Fruit fly (Drosophila melanogaster) whole organism, embryonic: Measurements from ENCODE around the gene CG31680.

Experiments
- ATbp ChIP-seq: fragments of 200-800 bp; sonication (Bioruptor generic); optimal IDR thresholded peaks from 2 replicates; lab custom pipeline; 2017; ENCODE audit warnings: missing biosample characterization, mild to moderate bottlenecking, missing genetic modification characterization, missing genetic modification reagents
- Blimp-1 ChIP-seq: fragments of 200-800 bp; sonication (Bioruptor generic); optimal IDR thresholded peaks from 3 replicates; lab custom pipeline; 2018; ENCODE audit warnings: missing biosample characterization, missing genetic modification characterization, mild to moderate bottlenecking, moderate library complexity, missing genetic modification reagents
- Bteb2 ChIP-seq: fragments of 200-800 bp; sonication (Bioruptor generic); optimal IDR thresholded peaks from 2 replicates; lab custom pipeline; 2016; ENCODE audit warnings: missing biosample characterization, missing genetic modification characterization
- CG10209 ChIP-seq: fragments of 200-800 bp; sonication (Bioruptor generic); optimal IDR thresholded peaks from 3 replicates; lab custom pipeline; 2017; ENCODE audit warnings: missing biosample characterization, mild to moderate bottlenecking, missing genetic modification characterization, missing genetic modification reagents
- CG11696 ChIP-seq: fragments of 200-800 bp; sonication (Bioruptor generic); IDR thresholded peaks from 2 replicates; pipeline ENCODE4 v1.3.6; 2022; ENCODE audit warnings: missing biosample characterization, missing genetic modification characterization
- CG12155 ChIP-seq: fragments of 200-800 bp; sonication (Bioruptor generic); optimal IDR thresholded peaks from 3 replicates; lab custom pipeline; 2016; ENCODE audit warnings: missing biosample characterization, missing genetic modification characterization
- CG12219 ChIP-seq: fragments of 200-800 bp; sonication (Bioruptor generic); optimal IDR thresholded peaks from 3 replicates; lab custom pipeline; 2018; ENCODE audit warnings: missing biosample characterization, mild to moderate bottlenecking, missing genetic modification characterization
- CG12299 ChIP-seq: fragments of 200-800 bp; sonication (Bioruptor generic); optimal IDR thresholded peaks from 2 replicates; lab custom pipeline; 2018; ENCODE audit warnings: missing biosample characterization, mild to moderate bottlenecking, missing genetic modification characterization
- CG14441 ChIP-seq: fragments of 200-800 bp; sonication (Bioruptor generic); IDR thresholded peaks from 2 replicates; pipeline ENCODE4 v1.3.6; 2022; ENCODE audit warnings: missing biosample characterization, missing genetic modification characterization
- CG14965 ChIP-seq: fragments of 200-800 bp; sonication (Bioruptor generic); optimal IDR thresholded peaks from 2 replicates; lab custom pipeline; 2016; ENCODE audit warnings: missing biosample characterization, missing genetic modification characterization, borderline replicate concordance
- CG1647 ChIP-seq: fragments of 200-800 bp; sonication (Bioruptor generic); optimal IDR thresholded peaks from 3 replicates; lab custom pipeline; 2016; ENCODE audit warnings: missing biosample characterization, missing genetic modification characterization
- CG17612 ChIP-seq: fragments of 200-800 bp; sonication (Bioruptor generic); IDR thresholded peaks from 2 replicates; pipeline ENCODE4 v1.3.6; 2022; ENCODE audit warnings: missing biosample characterization, missing genetic modification characterization
- CG2199 ChIP-seq: fragments of 200-800 bp; sonication (Bioruptor generic); IDR thresholded peaks from 3 replicates; pipeline ENCODE4 v1.3.6; 2022; ENCODE audit warnings: missing biosample characterization, missing genetic modification characterization
- CG2875 ChIP-seq: fragments of 200-800 bp; sonication (Bioruptor generic); optimal IDR thresholded peaks from 2 replicates; lab custom pipeline; 2017; ENCODE audit warnings: missing biosample characterization, mild to moderate bottlenecking, missing genetic modification characterization, missing genetic modification reagents
- CG3281 ChIP-seq: fragments of 200-800 bp; sonication (Bioruptor generic); optimal IDR thresholded peaks from 3 replicates; lab custom pipeline; 2017; ENCODE audit warnings: missing biosample characterization, mild to moderate bottlenecking, missing genetic modification characterization
- CG4404 ChIP-seq: fragments of 200-800 bp; sonication (Bioruptor generic); IDR thresholded peaks from 2 replicates; pipeline ENCODE4 v1.3.6; 2022; ENCODE audit warnings: missing biosample characterization, missing genetic modification characterization
- CG4617 ChIP-seq: fragments of 200-800 bp; sonication (Bioruptor generic); optimal IDR thresholded peaks from 3 replicates; lab custom pipeline; 2016; ENCODE audit warnings: missing biosample characterization, missing genetic modification characterization, borderline replicate concordance
- CG6272 ChIP-seq: fragments of 200-800 bp; sonication (Bioruptor generic); IDR thresholded peaks from 2 replicates; pipeline ENCODE4 v1.3.6; 2022; ENCODE audit warnings: missing biosample characterization, missing genetic modification characterization
- CG6854 ChIP-seq: fragments of 200-800 bp; sonication (Bioruptor generic); optimal IDR thresholded peaks from 3 replicates; lab custom pipeline; 2017; ENCODE audit warnings: missing biosample characterization, mild to moderate bottlenecking, missing genetic modification characterization
- CG7271 ChIP-seq: fragments of 200-800 bp; sonication (Bioruptor generic); optimal IDR thresholded peaks from 2 replicates; lab custom pipeline; 2018; ENCODE audit warnings: missing biosample characterization, mild to moderate bottlenecking, missing genetic modification characterization, moderate library complexity
- CG7839 ChIP-seq: fragments of 200-800 bp; sonication (Bioruptor generic); optimal IDR thresholded peaks from 3 replicates; lab custom pipeline; 2018; ENCODE audit warnings: missing biosample characterization, mild to moderate bottlenecking, missing genetic modification characterization, moderate library complexity
- D19A ChIP-seq: fragments of 200-800 bp; optimal IDR thresholded peaks from 3 replicates; lab custom pipeline; 2019; ENCODE audit warnings: missing biosample characterization, mild to moderate bottlenecking, missing genetic modification characterization, moderate library complexity
- Deaf1 ChIP-seq: fragments of 200-800 bp; optimal IDR thresholded peaks from 3 replicates; lab custom pipeline; 2019; ENCODE audit warnings: missing biosample characterization, mild to moderate bottlenecking, missing genetic modification characterization, moderate library complexity
- Dek ChIP-seq: fragments of 200-800 bp; sonication (Bioruptor generic); optimal IDR thresholded peaks from 3 replicates; lab custom pipeline; 2019; ENCODE audit warnings: missing biosample characterization, mild to moderate bottlenecking, missing genetic modification characterization, moderate library complexity
- E2f1 ChIP-seq: fragments of 200-800 bp; sonication (Bioruptor generic); IDR thresholded peaks from 2 replicates; pipeline ENCODE4 v1.3.6; 2022; ENCODE audit warnings: missing biosample characterization, missing genetic modification characterization
- Hmx ChIP-seq: fragments of 200-800 bp; sonication (Bioruptor generic); optimal IDR thresholded peaks from 2 replicates; lab custom pipeline; 2016; ENCODE audit warnings: missing biosample characterization, missing genetic modification characterization
- Opbp ChIP-seq: fragments of 200-800 bp; sonication (Bioruptor generic); IDR thresholded peaks from 3 replicates; pipeline ENCODE4 v1.3.6; 2022; ENCODE audit warnings: missing biosample characterization, missing genetic modification characterization; ENCODE audit not compliant: partially characterized antibody
- Ssrp ChIP-seq: fragments of 200-800 bp; sonication (Bioruptor generic); optimal IDR thresholded peaks from 2 replicates; lab custom pipeline; 2018; ENCODE audit warnings: missing biosample characterization, mild to moderate bottlenecking, missing genetic modification characterization, moderate library complexity
- abd-A ChIP-seq: fragments of 200-800 bp; sonication (Bioruptor generic); optimal IDR thresholded peaks from 3 replicates; lab custom pipeline; 2019; ENCODE audit warnings: missing biosample characterization, mild to moderate bottlenecking, missing genetic modification characterization, moderate library complexity
- ap ChIP-seq: fragments of 200-800 bp; sonication (Bioruptor generic); IDR thresholded peaks from 2 replicates; pipeline ENCODE4 v1.3.6; 2022; ENCODE audit warnings: missing biosample characterization, missing genetic modification characterization
- ara ChIP-seq: fragments of 200-800 bp; sonication (Bioruptor generic); IDR thresholded peaks from 2 replicates; pipeline ENCODE4 v1.3.6; 2022; ENCODE audit warnings: missing biosample characterization, missing genetic modification characterization
- bbx ChIP-seq: fragments of 200-800 bp; sonication (Bioruptor generic); IDR thresholded peaks from 2 replicates; pipeline ENCODE4 v1.3.6; 2022; ENCODE audit warnings: missing biosample characterization, missing genetic modification characterization; ENCODE audit not compliant: partially characterized antibody
- bigmax ChIP-seq: fragments of 200-800 bp; sonication (Bioruptor generic); optimal IDR thresholded peaks from 2 replicates; lab custom pipeline; 2018; ENCODE audit warnings: missing biosample characterization, mild to moderate bottlenecking, missing genetic modification characterization
- cad ChIP-seq: fragments of >200 bp; optimal IDR thresholded peaks from 2 replicates; lab custom pipeline; 2017; ENCODE audit warnings: missing biosample characterization, missing genetic modification characterization
- caup ChIP-seq: fragments of 200-800 bp; sonication (Bioruptor generic); optimal IDR thresholded peaks from 3 replicates; lab custom pipeline; 2017; ENCODE audit warnings: missing biosample characterization, mild to moderate bottlenecking, missing genetic modification characterization, moderate library complexity; ENCODE audit not compliant: severe bottlenecking
- chn ChIP-seq: fragments of 200-800 bp; sonication (Bioruptor generic); optimal IDR thresholded peaks from 2 replicates; lab custom pipeline; 2016; ENCODE audit warnings: missing biosample characterization, missing genetic modification characterization
- dmrt11E ChIP-seq: fragments of 200-800 bp; sonication (Bioruptor generic); optimal IDR thresholded peaks from 3 replicates; lab custom pipeline; 2018; ENCODE audit warnings: missing biosample characterization, mild to moderate bottlenecking, missing genetic modification characterization, moderate library complexity
- dpn ChIP-seq, 2 experiments: fragments of 200-800 bp; sonication (Bioruptor generic); optimal IDR thresholded peaks; 3 replicates each; lab custom pipeline; 2016; ENCODE audit warnings: missing biosample characterization in 2 of 2, missing genetic modification characterization in 2 of 2
- emc ChIP-seq: fragments of 200-800 bp; sonication (Bioruptor generic); optimal IDR thresholded peaks from 2 replicates; lab custom pipeline; 2016; ENCODE audit warnings: missing biosample characterization, missing genetic modification characterization
- fd3F ChIP-seq: fragments of 200-800 bp; sonication (Bioruptor generic); optimal IDR thresholded peaks from 2 replicates; lab custom pipeline; 2018; ENCODE audit warnings: missing biosample characterization, mild to moderate bottlenecking, missing genetic modification characterization, moderate library complexity
- gt ChIP-seq: fragments of 200-800 bp; sonication (Bioruptor generic); IDR thresholded peaks from 2 replicates; pipeline ENCODE4 v1.3.6; 2022; ENCODE audit warnings: missing biosample characterization, missing genetic modification characterization
- ind ChIP-seq: fragments of 200-800 bp; sonication (Bioruptor generic); optimal IDR thresholded peaks from 3 replicates; lab custom pipeline; 2016; ENCODE audit warnings: missing biosample characterization, missing genetic modification characterization
- org-1 ChIP-seq: fragments of 200-800 bp; sonication (Bioruptor generic); optimal IDR thresholded peaks from 2 replicates; lab custom pipeline; 2017; ENCODE audit warnings: missing biosample characterization, missing genetic modification characterization
- prd ChIP-seq, 3 experiments: fragments of >200 bp in 2 of 3; fragments of 200-800 bp in 1 of 3; sonication (Bioruptor generic) in 1 of 3; optimal IDR thresholded peaks in 2 of 3; IDR thresholded peaks in 1 of 3; 2 replicates in 2 of 3; 3 replicates in 1 of 3; pipeline versions ENCODE4 v1.3.6 to Lab custom; 2017 to 2022; ENCODE audit warnings: missing biosample characterization in 1 of 3, missing genetic modification characterization in 1 of 3
- sens-2 ChIP-seq: fragments of 200-800 bp; sonication (Bioruptor generic); IDR thresholded peaks from 2 replicates; pipeline ENCODE4 v1.3.6; 2022; ENCODE audit warnings: missing biosample characterization, missing genetic modification characterization
- slp2 ChIP-seq: fragments of 200-800 bp; sonication (Bioruptor generic); optimal IDR thresholded peaks from 2 replicates; lab custom pipeline; 2016; ENCODE audit warnings: missing biosample characterization, missing genetic modification characterization
- so ChIP-seq: fragments of 200-800 bp; sonication (Bioruptor generic); IDR thresholded peaks from 3 replicates; pipeline ENCODE4 v1.3.6; 2022; ENCODE audit warnings: missing biosample characterization, missing genetic modification characterization
- sug ChIP-seq: fragments of 200-800 bp; optimal IDR thresholded peaks from 2 replicates; lab custom pipeline; 2019; ENCODE audit warnings: missing biosample characterization, mild to moderate bottlenecking, missing genetic modification characterization, moderate library complexity
- zen2 ChIP-seq: fragments of 200-800 bp; sonication (Bioruptor generic); IDR thresholded peaks from 3 replicates; pipeline ENCODE4 v1.3.6; 2022; ENCODE audit warnings: missing biosample characterization, missing genetic modification characterization; ENCODE audit not compliant: partially characterized antibody

The CG31680 gene

dm6 chr2L:20645394-20645869 is 5.5 kb downstream of the CG31680 start, which contains the start of the genes phr6-4 and CG2608 (continued):
- peak; percentile 94 for TF ChIP-seq fd3F (GFP tag; lab: Kevin White, UChicago)
- TF ChIP-seq bigmax (GFP tag; lab: Kevin White, UChicago), result no peak
- peak; percentile 64 for TF ChIP-seq gt (GFP tag; lab: Robert Waterston, UW)
- peak; percentile 94 for TF ChIP-seq dmrt11E
- no peak for TF ChIP-seq bbx (GFP tag; lab: Robert Waterston, UW)
- no peak for TF ChIP-seq zen2 (GFP tag; lab: Robert Waterston, UW)
- peak; percentile 76 for TF ChIP-seq CG6272 (GFP tag; lab: Robert Waterston, UW)
- peak; percentile 93 for TF ChIP-seq CG3281 (GFP tag; lab: Kevin White, UChicago)
- TF ChIP-seq ATbp (GFP tag; lab: Kevin White, UChicago), result peak; percentile 85
- TF ChIP-seq ara (GFP tag; lab: Robert Waterston, UW), result peak; percentile 80; the same call in 1 of the 2 replicates
- TF ChIP-seq CG1647 (GFP tag; lab: Kevin White, UChicago), result peak; percentile 82
- TF ChIP-seq prd (optimal IDR thresholded peaks at IDR 0.05; lab: Kevin White, UChicago), result no peak
- TF ChIP-seq prd (GFP tag; IDR thresholded peaks at IDR 0.05; lab: Robert Waterston, UW), result peak; percentile 90
- peak; percentile 84 for TF ChIP-seq Hmx (GFP tag; lab: Kevin White, UChicago)
- TF ChIP-seq CG14441 (GFP tag; lab: Robert Waterston, UW), result peak; percentile 78
- peak; percentile 81 for TF ChIP-seq slp2 (GFP tag; lab: Kevin White, UChicago)
- TF ChIP-seq E2f1 (GFP tag; lab: Robert Waterston, UW), result peak; percentile 85
- peak; percentile 49 for TF ChIP-seq CG7271 (tag; lab: Kevin White, UChicago)
- TF ChIP-seq Bteb2 (GFP tag; lab: Kevin White, UChicago), result peak; percentile 90
- TF ChIP-seq CG2199 (GFP tag; lab: Robert Waterston, UW), result peak; percentile 74; the same call in 2 of the 3 replicates
- peak; percentile 63; the same call in 1 of the 2 replicates for TF ChIP-seq CG17612 (GFP tag; lab: Robert Waterston, UW)
- TF ChIP-seq emc (GFP tag; lab: Kevin White, UChicago), result peak; percentile 62
- TF ChIP-seq so (GFP tag; lab: Robert Waterston, UW), result peak; percentile 89
- peak; percentile 96 for TF ChIP-seq CG7839
- peak; percentile 90 for TF ChIP-seq chn (GFP tag; lab: Kevin White, UChicago)
- no peak for TF ChIP-seq CG14965 (GFP tag; lab: Kevin White, UChicago)
- peak; percentile 91 for TF ChIP-seq Dek (tag; lab: Kevin White, UChicago)
- peak; percentile 85 for TF ChIP-seq CG12219 (GFP tag; lab: Kevin White, UChicago)
- TF ChIP-seq Blimp-1 (GFP tag; lab: Kevin White, UChicago), result peak; percentile 91
- TF ChIP-seq sens-2, result peak; percentile 30; the same call in 1 of the 2 replicates
- peak; percentile 86 to 95 for TF ChIP-seq dpn (GFP tag; optimal IDR thresholded peaks at IDR 0.05; lab: Kevin White, UChicago)
- TF ChIP-seq CG4404, result peak; percentile 76
- TF ChIP-seq caup (GFP tag; lab: Kevin White, UChicago), result peak; percentile 92
- TF ChIP-seq CG10209 (GFP tag; lab: Kevin White, UChicago), result peak; percentile 94
- TF ChIP-seq ap (GFP tag; lab: Robert Waterston, UW), result peak; percentile 60; the same call in 1 of the 2 replicates
- peak; percentile 91 for TF ChIP-seq CG12299 (tag; lab: Kevin White, UChicago)
- peak; percentile 93 for TF ChIP-seq ind (GFP tag; lab: Kevin White, UChicago)
- TF ChIP-seq Ssrp (tag; lab: Kevin White, UChicago), result peak; percentile 94
- TF ChIP-seq CG6854 (GFP tag; lab: Kevin White, UChicago), result peak; percentile 82
- TF ChIP-seq org-1 (GFP tag; lab: Kevin White, UChicago), result peak; percentile 84
- TF ChIP-seq Deaf1 (tag; lab: Kevin White, UChicago), result peak; percentile 77
- no peak for TF ChIP-seq Opbp (GFP tag; lab: Robert Waterston, UW)
- TF ChIP-seq sug (tag; lab: Kevin White, UChicago), result peak; percentile 91
- peak; percentile 91 for TF ChIP-seq CG12155 (GFP tag; lab: Kevin White, UChicago)
- peak; percentile 74 for TF ChIP-seq CG4617 (GFP tag; lab: Kevin White, UChicago)
- TF ChIP-seq D19A (tag; lab: Kevin White, UChicago), result peak; percentile 90
- no peak for TF ChIP-seq cad (GFP tag; lab: Kevin White, UChicago)
- TF ChIP-seq CG2875 (GFP tag; lab: Kevin White, UChicago), result peak; percentile 86
- no peak for TF ChIP-seq abd-A (tag; lab: Kevin White, UChicago)
- peak; percentile 67 for TF ChIP-seq CG11696 (GFP tag; lab: Robert Waterston, UW)
